Worm (Caenorhabditis elegans) whole organism, L3 larva: ENCODE data around the gene C06G4.4.

Experiments
- aly-2 ChIP-seq: fragments of 150-350 bp; optimal IDR thresholded peaks from 2 replicates; lab custom pipeline; 2014; ENCODE audit warnings: missing biosample characterization, missing genetic modification characterization
- ceh-16 ChIP-seq: sonication (generic microtip); optimal IDR thresholded peaks from 2 replicates; lab custom pipeline; 2017; ENCODE audit warnings: missing biosample characterization, missing genetic modification characterization
- egl-27 ChIP-seq: sonication (generic microtip); optimal IDR thresholded peaks from 4 replicates; lab custom pipeline; 2017; ENCODE audit warnings: missing biosample characterization, missing genetic modification reagents, missing genetic modification characterization
- fkh-10 ChIP-seq: sonication (generic microtip); optimal IDR thresholded peaks from 2 replicates; lab custom pipeline; 2017; ENCODE audit warnings: missing biosample characterization, missing genetic modification reagents, missing genetic modification characterization
- nhr-77 ChIP-seq: fragments of 150-350 bp; optimal IDR thresholded peaks from 2 replicates; lab custom pipeline; 2014; ENCODE audit warnings: missing biosample characterization, missing genetic modification characterization
- pha-4 ChIP-seq: fragments of 150-350 bp; optimal IDR thresholded peaks from 2 replicates; lab custom pipeline; 2014; ENCODE audit warnings: missing biosample characterization, missing genetic modification reagents, missing genetic modification characterization
- skn-1 ChIP-seq: fragments of 150-350 bp; optimal IDR thresholded peaks from 2 replicates; lab custom pipeline; 2014; ENCODE audit warnings: missing biosample characterization, missing genetic modification characterization
- snpc-4 ChIP-seq: fragments of 150-350 bp; optimal IDR thresholded peaks from 2 replicates; lab custom pipeline; 2014; ENCODE audit warnings: missing biosample characterization, missing genetic modification characterization
- unc-62 ChIP-seq: fragments of 150-350 bp; sonication (generic microtip); optimal IDR thresholded peaks from 4 replicates; lab custom pipeline; 2014; ENCODE audit warnings: missing biosample characterization, missing genetic modification reagents, missing genetic modification characterization
- zag-1 ChIP-seq: fragments of 150-350 bp; optimal IDR thresholded peaks from 2 replicates; lab custom pipeline; 2014; ENCODE audit warnings: missing biosample characterization, missing genetic modification characterization

DNA sequence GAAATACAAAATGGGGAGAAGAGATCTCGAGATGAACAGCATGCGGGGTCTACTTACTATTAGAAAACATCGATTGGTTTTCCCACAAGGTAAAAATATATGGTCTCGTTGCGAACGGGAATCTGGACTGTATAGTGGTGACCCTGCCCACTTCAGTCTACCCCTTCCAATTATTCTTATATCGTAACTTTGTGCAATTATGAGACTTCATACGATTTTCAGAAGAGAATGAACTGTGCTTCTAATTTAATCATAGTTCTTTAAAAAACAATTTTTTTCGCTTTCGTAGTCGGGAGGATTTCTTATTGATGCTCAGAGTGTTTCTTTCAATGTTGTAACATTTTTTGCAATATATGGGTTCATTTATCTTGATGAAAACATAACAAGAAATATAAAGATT is 5.6 kb downstream of the C06G4.4 start, which contains the start of gene F54H12.5:
- TF ChIP-seq aly-2 (tag; lab: Kevin White, UChicago): no peak
- TF ChIP-seq fkh-10: no peak
- no peak for TF ChIP-seq snpc-4 (tag; lab: Kevin White, UChicago)
- TF ChIP-seq nhr-77 (tag; lab: Kevin White, UChicago): no peak
- TF ChIP-seq skn-1: no peak
- no peak for TF ChIP-seq ceh-16 (tag; lab: Kevin White, UChicago)
- no peak for TF ChIP-seq egl-27 (tag; lab: Kevin White, UChicago)
- TF ChIP-seq pha-4 (tag; lab: Kevin White, UChicago): no peak
- TF ChIP-seq zag-1 (tag; lab: Kevin White, UChicago): no peak
- no peak for TF ChIP-seq unc-62 (GFP tag; lab: Kevin White, UChicago)
